Worm (Caenorhabditis elegans) whole organism, L4 larva: ENCODE measurements around the gene C07B5.8.

ENCODE experiments used
- R02D3.7 ChIP-seq: fragments of 150-350 bp; sonication (generic microtip); optimal IDR thresholded peaks from 3 replicates; lab custom pipeline; 2014; ENCODE audit warnings: missing biosample characterization, missing genetic modification characterization
- T26A8.4 ChIP-seq: fragments of 200-800 bp; sonication (Bioruptor generic); IDR thresholded peaks from 2 replicates; pipeline ENCODE4 v1.3.6; 2022; ENCODE audit warnings: missing genetic modification characterization, missing compliant biosample characterization
- aha-1 ChIP-seq: fragments of 150-350 bp; peaks from one replicate; lab custom pipeline; 2014; ENCODE audit warnings: missing biosample characterization, missing genetic modification characterization
- ceh-44 ChIP-seq: fragments of 200-800 bp; sonication (Bioruptor generic); IDR thresholded peaks from 2 replicates; pipeline ENCODE4 v1.3.6; 2022; ENCODE audit warnings: missing genetic modification reagents, missing genetic modification characterization, missing compliant biosample characterization
- ctbp-1 ChIP-seq: fragments of 200-800 bp; sonication (Bioruptor generic); IDR thresholded peaks from 2 replicates; pipeline ENCODE4 v1.3.6; 2022; ENCODE audit warnings: missing genetic modification reagents, missing genetic modification characterization, missing compliant biosample characterization
- daf-16 ChIP-seq, 3 experiments: sonication (generic microtip); optimal IDR thresholded peaks; 2 replicates each; lab custom pipeline; 2016 to 2017; ENCODE audit warnings: missing genetic modification characterization in 3 of 3, missing genetic modification reagents in 3 of 3, mild to moderate bottlenecking in 2 of 3, missing compliant biosample characterization in 2 of 3, missing biosample characterization in 1 of 3, moderate library complexity in 1 of 3
- daf-19 ChIP-seq: fragments of 200-800 bp; sonication (Bioruptor generic); conservative IDR thresholded peaks from 2 replicates; pipeline ENCODE4 v1.3.6; 2022; ENCODE audit warnings: missing genetic modification characterization, missing compliant biosample characterization
- dmd-6 ChIP-seq: fragments of 200-800 bp; sonication (Bioruptor generic); IDR thresholded peaks from 2 replicates; pipeline ENCODE4 v1.3.6; 2022; ENCODE audit warnings: missing genetic modification reagents, missing genetic modification characterization, missing compliant biosample characterization
- duxl-1 ChIP-seq: sonication (generic microtip); optimal IDR thresholded peaks from 2 replicates; lab custom pipeline; 2016; ENCODE audit warnings: mild to moderate bottlenecking, missing genetic modification characterization, moderate library complexity, missing compliant biosample characterization; ENCODE audit not compliant: poor library complexity
- dve-1 ChIP-seq: sonication (generic microtip); optimal IDR thresholded peaks from 2 replicates; lab custom pipeline; 2017; ENCODE audit warnings: antibody characterized with exemption, mild to moderate bottlenecking, missing genetic modification characterization, missing compliant biosample characterization; ENCODE audit not compliant: insufficient read depth
- gei-8 ChIP-seq: fragments of 200-800 bp; sonication (Bioruptor generic); optimal IDR thresholded peaks from 2 replicates; lab custom pipeline; 2018; ENCODE audit warnings: mild to moderate bottlenecking, missing genetic modification characterization, missing compliant biosample characterization
- hif-1 ChIP-seq, 2 experiments: sonication (generic microtip); optimal IDR thresholded peaks; 2 replicates each; lab custom pipeline; 2016 to 2017; ENCODE audit warnings: missing compliant biosample characterization in 2 of 2, missing genetic modification characterization in 2 of 2, missing genetic modification reagents in 2 of 2, missing genotype in 2 of 2, mild to moderate bottlenecking in 1 of 2
- hlh-11 ChIP-seq: fragments of 200-800 bp; sonication (Bioruptor generic); optimal IDR thresholded peaks from 2 replicates; lab custom pipeline; 2018; ENCODE audit warnings: mild to moderate bottlenecking, missing genetic modification characterization, missing compliant biosample characterization
- hlh-30 ChIP-seq: sonication (generic microtip); optimal IDR thresholded peaks from 2 replicates; lab custom pipeline; 2017; ENCODE audit warnings: antibody characterized with exemption, mild to moderate bottlenecking, missing genetic modification characterization, missing compliant biosample characterization; ENCODE audit not compliant: insufficient read depth
- jun-1 ChIP-seq: fragments of 150-350 bp; optimal IDR thresholded peaks from 2 replicates; lab custom pipeline; 2014; ENCODE audit warnings: missing biosample characterization, missing genetic modification reagents, missing genetic modification characterization
- lim-7 ChIP-seq: fragments of 200-800 bp; sonication (Bioruptor generic); IDR thresholded peaks from 2 replicates; pipeline ENCODE4 v1.3.6; 2022; ENCODE audit warnings: missing genetic modification characterization, missing compliant biosample characterization
- lsy-2 ChIP-seq, 2 experiments: fragments of 150-350 bp in 1 of 2; sonication (generic microtip) in 1 of 2; optimal IDR thresholded peaks; 2 replicates each; lab custom pipeline; 2014 to 2017; ENCODE audit warnings: missing biosample characterization in 2 of 2, missing genetic modification characterization in 2 of 2
- madf-5 ChIP-seq, 2 experiments: fragments of 200-800 bp; sonication (Bioruptor generic); IDR thresholded peaks; 2 replicates each; pipeline ENCODE4 v1.3.6; 2022; ENCODE audit warnings: missing compliant biosample characterization in 2 of 2, missing genetic modification characterization in 2 of 2
- mdl-1 ChIP-seq, 2 experiments: fragments of 150-350 bp in 1 of 2; sonication (generic microtip) in 1 of 2; optimal IDR thresholded peaks; 2 replicates each; lab custom pipeline; 2014 to 2017; ENCODE audit warnings: missing biosample characterization in 2 of 2, missing genetic modification characterization in 2 of 2
- mep-1 ChIP-seq: fragments of 150-350 bp; sonication (generic microtip); optimal IDR thresholded peaks from 3 replicates; lab custom pipeline; 2014; ENCODE audit warnings: missing biosample characterization, missing genetic modification characterization
- mes-2 ChIP-seq: sonication (generic microtip); optimal IDR thresholded peaks from 2 replicates; lab custom pipeline; 2016; ENCODE audit warnings: missing genotype, mild to moderate bottlenecking, missing genetic modification characterization, missing compliant biosample characterization; ENCODE audit not compliant: poor library complexity, severe bottlenecking
- mxl-3 ChIP-seq: fragments of 200-800 bp; sonication (Bioruptor generic); optimal IDR thresholded peaks from 2 replicates; lab custom pipeline; 2018; ENCODE audit warnings: mild to moderate bottlenecking, missing genetic modification characterization, missing compliant biosample characterization
- nhr-25 ChIP-seq: sonication (generic microtip); optimal IDR thresholded peaks from 2 replicates; lab custom pipeline; 2017; ENCODE audit warnings: missing genetic modification characterization, mild to moderate bottlenecking, missing compliant biosample characterization, antibody characterized with exemption, moderate library complexity, borderline replicate concordance; ENCODE audit not compliant: insufficient read depth
- nhr-28 ChIP-seq: fragments of 150-350 bp; optimal IDR thresholded peaks from 2 replicates; lab custom pipeline; 2014; ENCODE audit warnings: missing biosample characterization, missing genetic modification characterization
- nhr-41 ChIP-seq: fragments of 200-800 bp; sonication (Bioruptor generic); IDR thresholded peaks from 2 replicates; pipeline ENCODE4 v1.3.6; 2022; ENCODE audit warnings: missing genetic modification reagents, missing genetic modification characterization, missing compliant biosample characterization
- nhr-76 ChIP-seq: fragments of 150-350 bp; optimal IDR thresholded peaks from 2 replicates; lab custom pipeline; 2014; ENCODE audit warnings: missing biosample characterization, missing genetic modification characterization
- nhr-77 ChIP-seq: fragments of 150-350 bp; optimal IDR thresholded peaks from 2 replicates; lab custom pipeline; 2014; ENCODE audit warnings: missing biosample characterization, missing genetic modification characterization
- php-3 ChIP-seq: fragments of 200-800 bp; sonication (Bioruptor generic); IDR thresholded peaks from 2 replicates; pipeline ENCODE4 v1.3.6; 2022; ENCODE audit warnings: missing genetic modification reagents, missing genetic modification characterization, missing compliant biosample characterization
- pqm-1 ChIP-seq: sonication (generic microtip); optimal IDR thresholded peaks from 2 replicates; lab custom pipeline; 2017; ENCODE audit warnings: missing biosample characterization, missing genetic modification characterization
- set-16 ChIP-seq: fragments of 200-800 bp; sonication (Bioruptor generic); IDR thresholded peaks from 2 replicates; pipeline ENCODE4 v1.3.6; 2022; ENCODE audit warnings: missing genetic modification reagents, missing genetic modification characterization, missing compliant biosample characterization
- tag-97 ChIP-seq: fragments of 200-800 bp; sonication (Bioruptor generic); IDR thresholded peaks from 2 replicates; pipeline ENCODE4 v1.3.6; 2022; ENCODE audit warnings: missing genetic modification characterization, missing compliant biosample characterization
- tra-1 ChIP-seq: fragments of 200-800 bp; sonication (Bioruptor generic); IDR thresholded peaks from 2 replicates; pipeline ENCODE4 v1.3.6; 2022; ENCODE audit warnings: missing genetic modification reagents, missing genetic modification characterization, missing compliant biosample characterization
- unc-62 ChIP-seq, 3 experiments: fragments of 150-350 bp in 1 of 3; sonication (generic microtip); optimal IDR thresholded peaks in 2 of 3; peaks in 1 of 3; 1 replicate in 1 of 3; 2 replicates in 2 of 3; lab custom pipeline; 2014 to 2017; ENCODE audit warnings: missing biosample characterization in 3 of 3, missing genetic modification characterization in 3 of 3, missing genetic modification reagents in 3 of 3, missing genotype in 1 of 3
- zip-11 ChIP-seq: fragments of 200-800 bp; sonication (Bioruptor generic); IDR thresholded peaks from 2 replicates; pipeline ENCODE4 v1.3.6; 2022; ENCODE audit warnings: missing genetic modification characterization, missing compliant biosample characterization
- zip-2 ChIP-seq: fragments of 150-350 bp; optimal IDR thresholded peaks from 2 replicates; lab custom pipeline; 2014; ENCODE audit warnings: missing biosample characterization, missing genetic modification characterization

C07B5.8 gene

ce11 chrX:9543352-9543751 is 6.8 kb upstream of the C07B5.8 start, which contains the start of gene F49E2.5:
Gene F49E2.5 (plus strand): TSS chrX:9543652.
- no peak for TF ChIP-seq ceh-44 (GFP tag; lab: Robert Waterston, UW)
- no peak for TF ChIP-seq tag-97 (GFP tag; lab: Robert Waterston, UW)
- TF ChIP-seq T26A8.4 (GFP tag; lab: Robert Waterston, UW): no peak
- no peak for TF ChIP-seq ctbp-1 (GFP tag; lab: Robert Waterston, UW)
- no peak for TF ChIP-seq pqm-1 (tag; lab: Kevin White, UChicago)
- no peak for TF ChIP-seq mep-1
- no peak for TF ChIP-seq zip-11 (GFP tag; lab: Robert Waterston, UW)
- no peak for TF ChIP-seq lim-7 (GFP tag; lab: Robert Waterston, UW)
- TF ChIP-seq zip-2 (tag; lab: Kevin White, UChicago): no peak
- TF ChIP-seq aha-1 (tag; lab: Kevin White, UChicago): peak; percentile 2
- TF ChIP-seq daf-16 (GFP tag; optimal IDR thresholded peaks at IDR 0.05; lab: Kevin White, UChicago): peak in 1 of 2 experiments; percentile 0
- no peak for TF ChIP-seq daf-16 (tag; optimal IDR thresholded peaks at IDR 0.05; lab: Kevin White, UChicago)

- peak; percentile 76 for TF ChIP-seq pqm-1 (tag; lab: Kevin White, UChicago)
- TF ChIP-seq php-3: peak; percentile 60; the same call in 1 of the 2 replicates
- TF ChIP-seq set-16 (GFP tag; lab: Robert Waterston, UW): no peak
- TF ChIP-seq unc-62 (GFP tag; optimal IDR thresholded peaks at IDR 0.05 in 1 of 2; lab: Kevin White, UChicago): peak in 1 of 2 experiments; percentile 95
- TF ChIP-seq unc-62 (tag; optimal IDR thresholded peaks at IDR 0.05; lab: Kevin White, UChicago): no peak
- peak in 1 of 2 experiments; percentile 39 for TF ChIP-seq lsy-2 (tag; optimal IDR thresholded peaks at IDR 0.05; lab: Kevin White, UChicago)
- peak; percentile 80 for TF ChIP-seq nhr-77
- TF ChIP-seq tra-1 (GFP tag; lab: Robert Waterston, UW): peak; percentile 69
- no peak for TF ChIP-seq R02D3.7
- TF ChIP-seq jun-1 (tag; lab: Kevin White, UChicago): no peak
- peak in 1 of 2 experiments; percentile 86 for TF ChIP-seq mdl-1 (tag; optimal IDR thresholded peaks at IDR 0.05; lab: Kevin White, UChicago)
- peak; percentile 57 for TF ChIP-seq mep-1
- no peak for TF ChIP-seq daf-19 (GFP tag; lab: Robert Waterston, UW)
- no peak for TF ChIP-seq nhr-76 (tag; lab: Kevin White, UChicago)
- peak in 1 of 2 experiments; percentile 22 for TF ChIP-seq hif-1 (tag; optimal IDR thresholded peaks at IDR 0.05; lab: Kevin White, UChicago)
- peak; percentile 89 for TF ChIP-seq hlh-30 (tag; lab: Kevin White, UChicago)
- TF ChIP-seq aha-1 (tag; lab: Kevin White, UChicago): peak; percentile 45
- no peak for TF ChIP-seq nhr-25 (tag; lab: Kevin White, UChicago)
- TF ChIP-seq duxl-1 (tag; lab: Kevin White, UChicago): no peak
- no peak for TF ChIP-seq madf-5 (GFP tag; IDR thresholded peaks at IDR 0.05; lab: Robert Waterston, UW)
- peak; percentile 93 for TF ChIP-seq hlh-11 (tag; lab: Kevin White, UChicago)
- TF ChIP-seq nhr-28: peak; percentile 86
- TF ChIP-seq mes-2 (tag; lab: Kevin White, UChicago): peak; percentile 53
- peak; percentile 70 for TF ChIP-seq mxl-3 (GFP tag; lab: Kevin White, UChicago)
- peak; percentile 94 for TF ChIP-seq dmd-6 (GFP tag; lab: Robert Waterston, UW)
- no peak for TF ChIP-seq gei-8 (GFP tag; lab: Kevin White, UChicago)
- peak; percentile 89 for TF ChIP-seq dve-1 (tag; lab: Kevin White, UChicago)
- no peak for TF ChIP-seq daf-16 (GFP tag; optimal IDR thresholded peaks at IDR 0.05; lab: Kevin White, UChicago)
- peak; percentile 87 for TF ChIP-seq daf-16 (tag; optimal IDR thresholded peaks at IDR 0.05; lab: Kevin White, UChicago)
- peak; percentile 24; the same call in 1 of the 2 replicates for TF ChIP-seq nhr-41 (GFP tag; lab: Robert Waterston, UW)
Observed at ce11 chrX:9540464-9540863, 3.9 kb upstream of the C07B5.8 start.
